Fruit fly (Drosophila melanogaster): ENCODE results near the gene CG11504.

Gene CG11504

DNA sequence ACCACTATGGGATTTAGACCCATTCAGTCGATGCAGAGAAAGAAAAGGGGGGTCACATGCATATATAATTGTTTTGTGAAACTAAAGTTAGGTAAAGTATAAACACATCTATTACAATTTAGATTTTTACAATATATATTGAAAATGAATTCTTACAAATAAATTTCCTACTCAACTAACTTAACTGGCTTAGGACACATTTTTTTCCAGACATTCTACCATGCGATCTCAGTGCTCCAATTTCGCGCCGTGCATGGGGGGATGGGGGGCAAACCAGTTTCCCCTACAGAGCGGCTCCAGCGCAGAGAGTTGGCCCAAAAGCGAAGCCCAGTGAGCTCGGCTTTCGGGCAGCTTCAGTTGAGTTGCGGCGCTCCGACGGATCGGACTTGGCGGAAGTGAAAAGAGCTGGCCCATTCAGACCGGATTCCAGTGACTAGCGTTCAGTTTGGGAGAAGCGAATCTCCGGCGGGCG, 14.6 kb upstream of the CG11504 start, which contains the start of gene CG7896 (continued):
- no peak for TF ChIP-seq sc (optimal IDR thresholded peaks at IDR 0.05)
- TF ChIP-seq sc (GFP tag; optimal IDR thresholded peaks at IDR 0.05) = peak; percentile 18
- no peak for TF ChIP-seq en (GFP tag; optimal IDR thresholded peaks at IDR 0.05)
- peak; percentile 57; the same call in 2 of the 3 replicates for TF ChIP-seq B-H1 (GFP tag; IDR thresholded peaks at IDR 0.05)
- TF ChIP-seq croc (GFP tag; conservative IDR thresholded peaks at IDR 0.05) = peak; percentile 76
- TF ChIP-seq ERR (GFP tag; optimal IDR thresholded peaks at IDR 0.05) = no peak
- TF ChIP-seq CG18599 (GFP tag; optimal IDR thresholded peaks at IDR 0.05) = peak; percentile 71
- peak; percentile 67 for TF ChIP-seq gcm (GFP tag; optimal IDR thresholded peaks at IDR 0.05)
- TF ChIP-seq wor (GFP tag; IDR thresholded peaks at IDR 0.05) = peak; percentile 75
- peak; percentile 26 for TF ChIP-seq HmgZ (tag; optimal IDR thresholded peaks at IDR 0.05)
- TF ChIP-seq lov (optimal IDR thresholded peaks at IDR 0.05) = no peak
- TF ChIP-seq lov (GFP tag; IDR thresholded peaks at IDR 0.05) = 0 out of 3 replicates have a peak, but pooled peaks have one; percentile 61
- peak; percentile 62 for TF ChIP-seq CG15601 (tag; optimal IDR thresholded peaks at IDR 0.05)
- peak in 1 of 2 experiments; percentile 22 for TF ChIP-seq Eip74EF (GFP tag; optimal IDR thresholded peaks at IDR 0.05)
- peak; percentile 81 for TF ChIP-seq al (GFP tag; IDR thresholded peaks at IDR 0.05)
- TF ChIP-seq CG14050 (GFP tag; IDR thresholded peaks at IDR 0.05) = peak; percentile 71; the same call in 2 of the 3 replicates
- peak; percentile 63 for TF ChIP-seq org-1 (GFP tag; optimal IDR thresholded peaks at IDR 0.05)
- peak; percentile 8 for TF ChIP-seq CG10274 (GFP tag; optimal IDR thresholded peaks at IDR 0.05)
- peak; percentile 80 for TF ChIP-seq CG7357 (GFP tag; IDR thresholded peaks at IDR 0.05)
- TF ChIP-seq CG3163 (GFP tag; optimal IDR thresholded peaks at IDR 0.05) = no peak
- TF ChIP-seq nerfin-1 (tag; optimal IDR thresholded peaks at IDR 0.05) = peak; percentile 45
- TF ChIP-seq CG4404 (GFP tag; IDR thresholded peaks at IDR 0.05) = peak; percentile 64
- TF ChIP-seq NC2β (GFP tag; optimal IDR thresholded peaks at IDR 0.05) = no peak
- TF ChIP-seq ham (GFP tag; IDR thresholded peaks at IDR 0.05) = 0 out of 2 replicates have a peak, but pooled peaks have one; percentile 38
- peak; percentile 47 for TF ChIP-seq ATbp (GFP tag; optimal IDR thresholded peaks at IDR 0.05)
- no peak for TF ChIP-seq dati (GFP tag; IDR thresholded peaks at IDR 0.05)
- TF ChIP-seq ato (GFP tag; IDR thresholded peaks at IDR 0.05; ENCODE audit: partially characterized antibody) = no peak
- no peak for TF ChIP-seq CG8478 (optimal IDR thresholded peaks at IDR 0.05)
- peak; percentile 52 for TF ChIP-seq CG11723 (GFP tag; optimal IDR thresholded peaks at IDR 0.05)
- peak; percentile 78 for TF ChIP-seq Fer1 (GFP tag; optimal IDR thresholded peaks at IDR 0.05)
- no peak for TF ChIP-seq CG7987 (GFP tag; optimal IDR thresholded peaks at IDR 0.05)
- no peak for TF ChIP-seq repo (GFP tag; optimal IDR thresholded peaks at IDR 0.05)
- peak; percentile 68 for TF ChIP-seq CG2120 (GFP tag; optimal IDR thresholded peaks at IDR 0.05)
- TF ChIP-seq Awh (GFP tag; IDR thresholded peaks at IDR 0.05) = peak; percentile 66
- TF ChIP-seq Gug (GFP tag; IDR thresholded peaks at IDR 0.05) = peak; percentile 71
- no peak for TF ChIP-seq CG17568 (GFP tag; optimal IDR thresholded peaks at IDR 0.05)
- peak; percentile 86 for TF ChIP-seq CG17829 (tag; optimal IDR thresholded peaks at IDR 0.05)
- peak; percentile 90 for TF ChIP-seq Xrp1 (GFP tag; IDR thresholded peaks at IDR 0.05)
- TF ChIP-seq NfI (GFP tag; optimal IDR thresholded peaks at IDR 0.05) = peak; percentile 53
- TF ChIP-seq toy (GFP tag; IDR thresholded peaks at IDR 0.05) = peak; percentile 45; the same call in 1 of the 2 replicates
- TF ChIP-seq chinmo (GFP tag; IDR thresholded peaks at IDR 0.05; ENCODE audit: partially characterized antibody) = peak; percentile 86; the same call in 3 of the 4 replicates
- peak; percentile 37 for TF ChIP-seq Max (GFP tag; optimal IDR thresholded peaks at IDR 0.05)
- TF ChIP-seq disco-r (GFP tag; optimal IDR thresholded peaks at IDR 0.05) = no peak
- TF ChIP-seq Hr3 (GFP tag; optimal IDR thresholded peaks at IDR 0.05) = peak; percentile 65
- no peak for TF ChIP-seq CG9876 (GFP tag; optimal IDR thresholded peaks at IDR 0.05)
- peak; percentile 10 for TF ChIP-seq Bteb2 (GFP tag; optimal IDR thresholded peaks at IDR 0.05)
- TF ChIP-seq CG10147 (GFP tag; optimal IDR thresholded peaks at IDR 0.05) = peak; percentile 54
- peak; percentile 37 for TF ChIP-seq sqz (GFP tag; optimal IDR thresholded peaks at IDR 0.05)
- no peak for TF ChIP-seq chn (GFP tag; optimal IDR thresholded peaks at IDR 0.05)
- no peak for TF ChIP-seq CG7745 (tag; optimal IDR thresholded peaks at IDR 0.05)
- TF ChIP-seq CG4820 (GFP tag; optimal IDR thresholded peaks at IDR 0.05) = peak; percentile 52
